Worm (Caenorhabditis elegans): ENCODE results near the gene pat-2.

Gene pat-2

ce11 chrIII:8772428-8773027 lies 46.2 kb upstream of the pat-2 start:
- peak; percentile 16 for TF ChIP-seq nhr-129 (tag; optimal IDR thresholded peaks at IDR 0.05)
- peak; percentile 1 for TF ChIP-seq unc-55 (GFP tag; optimal IDR thresholded peaks at IDR 0.05)
- TF ChIP-seq nhr-21 (tag; optimal IDR thresholded peaks at IDR 0.05), result peak; percentile 35
- no peak for TF ChIP-seq F13H6.1 (tag; optimal IDR thresholded peaks at IDR 0.05)
- peak; percentile 39 for TF ChIP-seq sma-9 (GFP tag; optimal IDR thresholded peaks at IDR 0.05)
- TF ChIP-seq sma-9 (tag; optimal IDR thresholded peaks at IDR 0.05), result no peak
- peak; percentile 61 for TF ChIP-seq crh-2 (tag; optimal IDR thresholded peaks at IDR 0.05)
- TF ChIP-seq mdl-1 (tag; optimal IDR thresholded peaks at IDR 0.05), result no peak
- TF ChIP-seq fos-1 (tag; optimal IDR thresholded peaks at IDR 0.05), result peak; percentile 50
- TF ChIP-seq C34F6.9 (tag; optimal IDR thresholded peaks at IDR 0.05), result peak; percentile 29
- TF ChIP-seq lsy-2 (tag; optimal IDR thresholded peaks at IDR 0.05), result peak in 1 of 2 experiments; percentile 7
- peak; percentile 56 for TF ChIP-seq blmp-1 (tag; optimal IDR thresholded peaks at IDR 0.05; ENCODE audit: insufficient read depth)
- TF ChIP-seq ztf-11 (tag; optimal IDR thresholded peaks at IDR 0.05), result no peak

ce11 chrIII:8773375-8773774 lies 45.3 kb upstream of the pat-2 start:
- TF ChIP-seq mbf-1 (tag; optimal IDR thresholded peaks at IDR 0.05) (no peak), lin-39 (tag; optimal IDR thresholded peaks at IDR 0.05) (no peak), nhr-25 (tag; optimal IDR thresholded peaks at IDR 0.05) (no peak), nhr-21 (tag; optimal IDR thresholded peaks at IDR 0.05) (no peak)

- no peak for TF ChIP-seq ztf-1 (GFP tag; conservative IDR thresholded peaks at IDR 0.05)
- no peak for TF ChIP-seq peb-1 (tag; optimal IDR thresholded peaks at IDR 0.05)
- no peak for TF ChIP-seq sma-9 (GFP tag; optimal IDR thresholded peaks at IDR 0.05)
- TF ChIP-seq sma-9 (tag; optimal IDR thresholded peaks at IDR 0.05), result no peak
- TF ChIP-seq nhr-21 (tag; optimal IDR thresholded peaks at IDR 0.05), result no peak
- TF ChIP-seq C34F6.9 (tag; optimal IDR thresholded peaks at IDR 0.05), result no peak
- TF ChIP-seq ama-1 (optimal IDR thresholded peaks at IDR 0.05), result no peak
- TF ChIP-seq alr-1 (tag; optimal IDR thresholded peaks at IDR 0.05), result no peak
- TF ChIP-seq F13H6.1 (tag; optimal IDR thresholded peaks at IDR 0.05), result no peak
- TF ChIP-seq aly-2 (tag; optimal IDR thresholded peaks at IDR 0.05), result no peak
- TF ChIP-seq skn-1 (tag; optimal IDR thresholded peaks at IDR 0.05), result no peak
These were observed 42.7 kb upstream of the pat-2 start, which contains the start of gene snap-29 for ce11 chrIII:8775953-8776352. snap-29 (plus strand) TSS chrIII:8776253.

ce11 chrIII:8779912-8780311 lies 38.8 kb upstream of the pat-2 start, which contains the start of gene K02D10.4:
K02D10.4 (minus strand) TSS chrIII:8780012.
- TF ChIP-seq gmeb-1 (tag; optimal IDR thresholded peaks at IDR 0.05) (no peak), ceh-82 (tag; optimal IDR thresholded peaks at IDR 0.05) (no peak), elt-3 (tag; optimal IDR thresholded peaks at IDR 0.05) (no peak), nhr-12 (tag; optimal IDR thresholded peaks at IDR 0.05) (no peak), lin-13 (GFP tag; optimal IDR thresholded peaks at IDR 0.05) (no peak), ama-1 (optimal IDR thresholded peaks at IDR 0.05) (no peak), dmd-4 (tag; optimal IDR thresholded peaks at IDR 0.05) (no peak), unc-62 (GFP tag; optimal IDR thresholded peaks at IDR 0.05) (no peak), alr-1 (tag; optimal IDR thresholded peaks at IDR 0.05) (no peak), R02D3.7 (tag; optimal IDR thresholded peaks at IDR 0.05) (no peak), nhr-6 (tag; optimal IDR thresholded peaks at IDR 0.05) (no peak), sma-9 (GFP tag; optimal IDR thresholded peaks at IDR 0.05) (no peak), sma-9 (tag; optimal IDR thresholded peaks at IDR 0.05) (no peak), skn-1 (tag; optimal IDR thresholded peaks at IDR 0.05) (no peak), ZK546.5 (tag; optimal IDR thresholded peaks at IDR 0.05) (no peak), mdl-1 (tag; optimal IDR thresholded peaks at IDR 0.05) (no peak), zag-1 (tag; optimal IDR thresholded peaks at IDR 0.05) (no peak), nhr-77 (tag; optimal IDR thresholded peaks at IDR 0.05) (no peak)

ce11 chrIII:8780473-8780872 lies 38.2 kb upstream of the pat-2 start:
- no peak for TF ChIP-seq nhr-77 (tag; optimal IDR thresholded peaks at IDR 0.05)
- no peak for TF ChIP-seq mbf-1 (tag; optimal IDR thresholded peaks at IDR 0.05)
- peak; percentile 79 for TF ChIP-seq fos-1 (tag; optimal IDR thresholded peaks at IDR 0.05)
- peak; percentile 14 for TF ChIP-seq nhr-6 (tag; optimal IDR thresholded peaks at IDR 0.05)
- peak; percentile 92 for TF ChIP-seq nhr-21 (tag; optimal IDR thresholded peaks at IDR 0.05)
- TF ChIP-seq alr-1 (tag; optimal IDR thresholded peaks at IDR 0.05), result no peak
- no peak for TF ChIP-seq unc-39 (tag; optimal IDR thresholded peaks at IDR 0.05)
- TF ChIP-seq aly-2 (tag; optimal IDR thresholded peaks at IDR 0.05), result no peak
- TF ChIP-seq dmd-4 (tag; optimal IDR thresholded peaks at IDR 0.05), result no peak
- no peak for TF ChIP-seq Y55F3AM.14 (GFP tag; optimal IDR thresholded peaks at IDR 0.05)
- no peak for TF ChIP-seq nhr-12 (tag; optimal IDR thresholded peaks at IDR 0.05)
- TF ChIP-seq blmp-1 (tag; optimal IDR thresholded peaks at IDR 0.05; ENCODE audit: insufficient read depth), result peak; percentile 83
- TF ChIP-seq lsy-2 (tag; optimal IDR thresholded peaks at IDR 0.05), result peak in 1 of 2 experiments; percentile 62
- no peak for TF ChIP-seq nhr-237 (tag; optimal IDR thresholded peaks at IDR 0.05)
- no peak for TF ChIP-seq ceh-16 (tag; optimal IDR thresholded peaks at IDR 0.05)
- TF ChIP-seq snpc-4 (tag; optimal IDR thresholded peaks at IDR 0.05), result no peak
- no peak for TF ChIP-seq zag-1 (tag; optimal IDR thresholded peaks at IDR 0.05)
- peak; percentile 95 for TF ChIP-seq nhr-25 (tag; optimal IDR thresholded peaks at IDR 0.05)
- TF ChIP-seq egl-27 (tag; optimal IDR thresholded peaks at IDR 0.05), result peak; percentile 56
- peak; percentile 37 for TF ChIP-seq gmeb-1 (tag; optimal IDR thresholded peaks at IDR 0.05)
- peak; percentile 73 for TF ChIP-seq sma-9 (GFP tag; optimal IDR thresholded peaks at IDR 0.05)
- no peak for TF ChIP-seq sma-9 (tag; optimal IDR thresholded peaks at IDR 0.05)
- TF ChIP-seq ceh-82 (tag; optimal IDR thresholded peaks at IDR 0.05), result no peak
- TF ChIP-seq nhr-11 (tag; optimal IDR thresholded peaks at IDR 0.05), result no peak
- TF ChIP-seq C34F6.9 (tag; optimal IDR thresholded peaks at IDR 0.05), result peak; percentile 44
- TF ChIP-seq elt-3 (tag; optimal IDR thresholded peaks at IDR 0.05), result no peak
- peak; percentile 43 to 81 for TF ChIP-seq mdl-1 (tag; optimal IDR thresholded peaks at IDR 0.05)
- no peak for TF ChIP-seq lin-39 (tag; optimal IDR thresholded peaks at IDR 0.05)
- peak; percentile 40 for TF ChIP-seq lin-13 (GFP tag; optimal IDR thresholded peaks at IDR 0.05)
